Worm (Caenorhabditis elegans): ENCODE measurements around the gene tsp-11.

tsp-11 gene

DNA sequence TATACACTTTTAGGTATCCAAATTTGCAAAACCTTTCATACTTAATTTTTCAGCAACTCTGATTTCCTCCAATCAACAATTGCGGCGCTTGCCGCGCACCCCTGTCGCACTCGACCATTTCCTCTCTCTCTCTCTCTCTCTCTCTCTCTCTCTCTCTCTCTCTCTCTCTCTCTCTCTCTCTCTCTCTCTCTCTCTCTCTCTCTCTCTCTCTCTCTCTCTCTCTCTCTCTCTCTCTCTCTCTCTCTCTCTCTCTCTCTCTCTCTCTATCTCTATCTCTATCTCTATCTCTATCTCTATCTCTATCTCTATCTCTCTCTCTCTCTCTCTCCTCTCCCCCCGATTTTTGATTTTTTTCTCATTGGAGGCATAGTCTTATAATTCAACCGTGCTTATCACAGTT lies 44.2 kb upstream of the tsp-11 start:
- peak; percentile 11; the same call in 1 of the 2 replicates for TF ChIP-seq hmg-1.2 (GFP tag; IDR thresholded peaks at IDR 0.05)
- peak; percentile 8 for TF ChIP-seq ztf-26 (tag; optimal IDR thresholded peaks at IDR 0.05)
- TF ChIP-seq egrh-3 (GFP tag; IDR thresholded peaks at IDR 0.05): peak; percentile 62

- TF ChIP-seq F37B4.10 (GFP tag; IDR thresholded peaks at IDR 0.05): no peak
- TF ChIP-seq rec-8 (tag; optimal IDR thresholded peaks at IDR 0.05): no peak
Measured at ce11 chrX:9137402-9137801, 25.6 kb upstream of the tsp-11 start, which contains the start of gene B0563.6. B0563.6 (plus strand) TSS chrX:9137702.

- TF ChIP-seq K12H6.12 (tag; optimal IDR thresholded peaks at IDR 0.05): no peak
- no peak for TF ChIP-seq bed-1 (GFP tag; IDR thresholded peaks at IDR 0.05)
- TF ChIP-seq ztf-18 (tag; optimal IDR thresholded peaks at IDR 0.05): no peak
- no peak for TF ChIP-seq F22D6.2 (tag; optimal IDR thresholded peaks at IDR 0.05)
- TF ChIP-seq F57A8.1 (GFP tag; optimal IDR thresholded peaks at IDR 0.05): no peak
- TF ChIP-seq snpc-1.1 (tag; optimal IDR thresholded peaks at IDR 0.05; ENCODE audit: insufficient read depth): no peak
- TF ChIP-seq xnd-1 (tag; optimal IDR thresholded peaks at IDR 0.05): no peak
- TF ChIP-seq let-526 (GFP tag; IDR thresholded peaks at IDR 0.05): no peak
Measured at ce11 chrX:9145848-9146247, 17.1 kb upstream of the tsp-11 start, which contains the start of gene B0563.5. B0563.5 (plus strand) TSS chrX:9146148.

DNA sequence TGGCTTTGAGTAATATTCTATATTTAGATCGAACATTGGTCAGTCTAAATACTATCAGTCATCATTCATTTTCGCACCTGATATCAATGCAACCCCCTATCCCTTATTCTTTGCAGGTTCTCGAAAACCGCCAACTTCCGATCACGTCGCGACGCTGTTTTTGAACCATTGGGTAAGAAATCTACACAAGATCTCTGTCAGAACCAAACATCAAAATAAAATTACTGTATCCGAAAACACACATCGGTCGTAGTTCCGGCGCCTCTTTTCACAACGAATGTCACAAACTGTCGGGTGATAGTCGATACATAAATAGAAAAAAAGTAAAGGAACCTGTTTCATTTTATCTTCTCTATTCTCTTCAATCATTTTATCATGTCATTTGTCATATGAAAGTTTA lies 16.0 kb upstream of the tsp-11 start:
- TF ChIP-seq die-1 (tag; optimal IDR thresholded peaks at IDR 0.05): no peak
- no peak for TF ChIP-seq let-607 (tag; optimal IDR thresholded peaks at IDR 0.05)
- TF ChIP-seq snpc-1.1 (tag; optimal IDR thresholded peaks at IDR 0.05; ENCODE audit: insufficient read depth): no peak
- TF ChIP-seq F22D6.2 (tag; optimal IDR thresholded peaks at IDR 0.05): no peak
- TF ChIP-seq gei-17 (GFP tag; optimal IDR thresholded peaks at IDR 0.05): no peak
- TF ChIP-seq ceh-100 (GFP tag; IDR thresholded peaks at IDR 0.05): no peak
- no peak for TF ChIP-seq nhr-80 (tag; optimal IDR thresholded peaks at IDR 0.05)
- TF ChIP-seq C06A6.2 (GFP tag; conservative IDR thresholded peaks at IDR 0.05): no peak
- no peak for TF ChIP-seq Y53G8AR.9 (GFP tag; conservative IDR thresholded peaks at IDR 0.05)
- no peak for TF ChIP-seq nhr-27 (tag; optimal IDR thresholded peaks at IDR 0.05)
- no peak for TF ChIP-seq Y56A3A.18 (GFP tag; IDR thresholded peaks at IDR 0.05)
- no peak for TF ChIP-seq tbx-9 (tag; optimal IDR thresholded peaks at IDR 0.05; ENCODE audit: borderline replicate concordance)
- TF ChIP-seq T07F8.4 (tag; optimal IDR thresholded peaks at IDR 0.05): no peak
- TF ChIP-seq chd-7 (tag; optimal IDR thresholded peaks at IDR 0.05): peak; percentile 15
- TF ChIP-seq nhr-179 (tag; optimal IDR thresholded peaks at IDR 0.05): no peak
- TF ChIP-seq F57A8.1 (GFP tag; optimal IDR thresholded peaks at IDR 0.05): no peak
- TF ChIP-seq F55B11.4 (tag; optimal IDR thresholded peaks at IDR 0.05; ENCODE audit: borderline replicate concordance, insufficient read depth): no peak
- TF ChIP-seq B0019.2 (GFP tag; conservative IDR thresholded peaks at IDR 0.05): no peak
- no peak for TF ChIP-seq madf-10 (tag; optimal IDR thresholded peaks at IDR 0.05)
- no peak for TF ChIP-seq lsy-27 (tag; optimal IDR thresholded peaks at IDR 0.05; ENCODE audit: borderline replicate concordance, insufficient read depth)
- TF ChIP-seq B0336.3 (GFP tag; IDR thresholded peaks at IDR 0.05): no peak
- TF ChIP-seq somi-1 (GFP tag; optimal IDR thresholded peaks at IDR 0.05): peak; percentile 61
- TF ChIP-seq tbp1 (GFP tag; optimal IDR thresholded peaks at IDR 0.05): no peak
- TF ChIP-seq ceh-58 (GFP tag; IDR thresholded peaks at IDR 0.05): no peak
- TF ChIP-seq let-526 (GFP tag; IDR thresholded peaks at IDR 0.05): no peak
- no peak for TF ChIP-seq nfya-2 (GFP tag; IDR thresholded peaks at IDR 0.05)
- no peak for TF ChIP-seq madf-3 (GFP tag; IDR thresholded peaks at IDR 0.05)
- no peak for TF ChIP-seq sdz-38 (tag; optimal IDR thresholded peaks at IDR 0.05)
- TF ChIP-seq lin-26 (GFP tag; IDR thresholded peaks at IDR 0.05): no peak
- TF ChIP-seq snpc-1.3 (tag; optimal IDR thresholded peaks at IDR 0.05; ENCODE audit: insufficient read depth): no peak
- TF ChIP-seq lin-40 (tag; optimal IDR thresholded peaks at IDR 0.05): peak; percentile 64
- TF ChIP-seq lsl-1 (GFP tag; optimal IDR thresholded peaks at IDR 0.05): no peak
- peak; percentile 70 for TF ChIP-seq ztf-26 (tag; optimal IDR thresholded peaks at IDR 0.05)

All from whole organism, young adult.